Worm (Caenorhabditis elegans) whole organism, young adult: Measurements from ENCODE around the gene snpc-1.1.

Source experiments
- F10E7.11 ChIP-seq: sonication (generic microtip); optimal IDR thresholded peaks from 2 replicates; lab custom pipeline; 2017; ENCODE audit warnings: mild to moderate bottlenecking, missing genetic modification characterization, moderate library complexity, missing compliant biosample characterization
- F39B2.1 ChIP-seq: fragments of 200-800 bp; sonication (Bioruptor generic); IDR thresholded peaks from 2 replicates; pipeline ENCODE4 v1.3.6; 2022; ENCODE audit warnings: missing genetic modification reagents, missing genetic modification characterization, missing compliant biosample characterization
- F49E8.2 ChIP-seq: sonication (generic microtip); optimal IDR thresholded peaks from 3 replicates; lab custom pipeline; 2017; ENCODE audit warnings: missing genetic modification characterization, mild to moderate bottlenecking, missing compliant biosample characterization, antibody characterized with exemption, moderate library complexity; ENCODE audit not compliant: insufficient read depth
- F57C9.4 ChIP-seq: sonication (generic microtip); optimal IDR thresholded peaks from 2 replicates; lab custom pipeline; 2017; ENCODE audit warnings: mild to moderate bottlenecking, missing genetic modification characterization, missing compliant biosample characterization
- K11D2.4 ChIP-seq: fragments of 200-800 bp; sonication (Bioruptor generic); IDR thresholded peaks from 2 replicates; pipeline ENCODE4 v1.3.6; 2022; ENCODE audit warnings: missing genetic modification reagents, missing genetic modification characterization, missing compliant biosample characterization
- K12H6.12 ChIP-seq: fragments of 200-800 bp; sonication (Bioruptor generic); optimal IDR thresholded peaks from 2 replicates; lab custom pipeline; 2018; ENCODE audit warnings: mild to moderate bottlenecking, missing genetic modification characterization, missing compliant biosample characterization
- T07F8.4 ChIP-seq: sonication (generic microtip); optimal IDR thresholded peaks from 2 replicates; lab custom pipeline; 2016; ENCODE audit warnings: mild to moderate bottlenecking, missing genetic modification characterization, moderate library complexity, missing compliant biosample characterization
- ama-1 ChIP-seq, 3 experiments: fragments of 150-350 bp in 1 of 3; sonication (generic microtip) in 2 of 3; optimal IDR thresholded peaks; 2 replicates each; lab custom pipeline; 2014 to 2018; ENCODE audit warnings: missing biosample characterization in 2 of 3, missing genetic modification characterization in 2 of 3, missing genetic modification reagents in 2 of 3
- aptf-2 ChIP-seq: fragments of 200-800 bp; sonication (Bioruptor generic); conservative IDR thresholded peaks from 2 replicates; pipeline ENCODE4 v1.3.6; 2022; ENCODE audit warnings: missing genetic modification reagents, missing genetic modification characterization, missing compliant biosample characterization
- aptf-3 ChIP-seq: fragments of 200-800 bp; sonication (Bioruptor generic); IDR thresholded peaks from 2 replicates; pipeline ENCODE4 v1.3.6; 2022; ENCODE audit warnings: missing genetic modification characterization, missing compliant biosample characterization
- atf-7 ChIP-seq: sonication (generic microtip); optimal IDR thresholded peaks from 2 replicates; lab custom pipeline; 2017; ENCODE audit warnings: mild to moderate bottlenecking, missing genetic modification characterization, missing compliant biosample characterization
- athp-1 ChIP-seq: sonication (generic microtip); optimal IDR thresholded peaks from 2 replicates; lab custom pipeline; 2017; ENCODE audit warnings: mild to moderate bottlenecking, missing genetic modification characterization, missing compliant biosample characterization
- attf-3 ChIP-seq: fragments of 200-800 bp; sonication (Bioruptor generic); conservative IDR thresholded peaks from 2 replicates; pipeline ENCODE4 v1.3.6; 2022; ENCODE audit warnings: missing genetic modification reagents, missing genetic modification characterization, missing compliant biosample characterization
- bed-2 ChIP-seq: fragments of 200-800 bp; sonication (Bioruptor generic); IDR thresholded peaks from 2 replicates; pipeline ENCODE4 v1.3.6; 2022; ENCODE audit warnings: missing genetic modification reagents, missing genetic modification characterization, missing compliant biosample characterization
- ccch-3 ChIP-seq: fragments of 200-800 bp; sonication (Bioruptor generic); optimal IDR thresholded peaks from 2 replicates; lab custom pipeline; 2018; ENCODE audit warnings: mild to moderate bottlenecking, missing genetic modification characterization, missing compliant biosample characterization
- cebp-1 ChIP-seq, 2 experiments: fragments of 200-800 bp in 1 of 2; sonication (Bioruptor generic) in 1 of 2; sonication (generic microtip) in 1 of 2; IDR thresholded peaks in 1 of 2; optimal IDR thresholded peaks in 1 of 2; 2 replicates each; pipeline versions ENCODE4 v1.3.6 to Lab custom; 2017 to 2022; ENCODE audit warnings: missing compliant biosample characterization in 2 of 2, missing genetic modification characterization in 2 of 2, mild to moderate bottlenecking in 1 of 2, missing genetic modification reagents in 1 of 2, moderate library complexity in 1 of 2
- cebp-2 ChIP-seq: fragments of 200-800 bp; sonication (Bioruptor generic); IDR thresholded peaks from 2 replicates; pipeline ENCODE4 v1.3.6; 2022; ENCODE audit warnings: missing genetic modification characterization, missing compliant biosample characterization
- ceh-100 ChIP-seq: fragments of 200-800 bp; sonication (Bioruptor generic); IDR thresholded peaks from 2 replicates; pipeline ENCODE4 v1.3.6; 2022; ENCODE audit warnings: missing genetic modification reagents, missing genetic modification characterization, missing compliant biosample characterization
- ceh-58 ChIP-seq: fragments of 200-800 bp; sonication (Bioruptor generic); IDR thresholded peaks from 2 replicates; pipeline ENCODE4 v1.3.6; 2022; ENCODE audit warnings: missing genetic modification characterization, missing compliant biosample characterization
- ceh-79 ChIP-seq: sonication (generic microtip); optimal IDR thresholded peaks from 2 replicates; lab custom pipeline; 2017; ENCODE audit warnings: mild to moderate bottlenecking, missing genetic modification characterization, missing compliant biosample characterization
- efl-1 ChIP-seq: fragments of 150-350 bp; optimal IDR thresholded peaks from 2 replicates; lab custom pipeline; 2014; ENCODE audit warnings: missing biosample characterization, missing genetic modification reagents, missing genetic modification characterization
- egl-44 ChIP-seq: fragments of 200-800 bp; sonication (Bioruptor generic); IDR thresholded peaks from 2 replicates; pipeline ENCODE4 v1.3.6; 2022; ENCODE audit warnings: missing genetic modification reagents, missing genetic modification characterization, missing compliant biosample characterization
- fkh-3 ChIP-seq: sonication (generic microtip); optimal IDR thresholded peaks from 2 replicates; lab custom pipeline; 2016; ENCODE audit warnings: mild to moderate bottlenecking, missing genetic modification characterization, missing compliant biosample characterization
- gei-17 ChIP-seq: fragments of 200-800 bp; sonication (Bioruptor generic); optimal IDR thresholded peaks from 2 replicates; lab custom pipeline; 2018; ENCODE audit warnings: mild to moderate bottlenecking, missing genetic modification characterization, missing compliant biosample characterization
- hrde-1 ChIP-seq: sonication (generic microtip); optimal IDR thresholded peaks from 2 replicates; lab custom pipeline; 2016; ENCODE audit warnings: missing genetic modification characterization, mild to moderate bottlenecking, missing compliant biosample characterization, moderate library complexity, missing genotype, missing genetic modification reagents, borderline replicate concordance
- hsf-1 ChIP-seq: fragments of 200-800 bp; sonication (Bioruptor generic); IDR thresholded peaks from 2 replicates; pipeline ENCODE4 v1.3.6; 2022; ENCODE audit warnings: missing genetic modification reagents, missing genetic modification characterization, missing compliant biosample characterization
- let-526 ChIP-seq: fragments of 200-800 bp; sonication (Bioruptor generic); IDR thresholded peaks from 2 replicates; pipeline ENCODE4 v1.3.6; 2022; ENCODE audit warnings: missing genetic modification reagents, missing genetic modification characterization, missing compliant biosample characterization
- let-607 ChIP-seq, 2 experiments: fragments of 200-800 bp in 1 of 2; sonication (Bioruptor generic) in 1 of 2; sonication (generic microtip) in 1 of 2; optimal IDR thresholded peaks; 2 replicates each; lab custom pipeline; 2016 to 2018; ENCODE audit warnings: mild to moderate bottlenecking in 2 of 2, missing compliant biosample characterization in 2 of 2, missing genetic modification characterization in 2 of 2, moderate library complexity in 2 of 2, missing genotype in 1 of 2
- lin-40 ChIP-seq: sonication (generic microtip); optimal IDR thresholded peaks from 2 replicates; lab custom pipeline; 2016; ENCODE audit warnings: missing genetic modification characterization, mild to moderate bottlenecking, missing compliant biosample characterization, missing genotype, missing genetic modification reagents
- lir-1 ChIP-seq: fragments of 200-800 bp; sonication (Bioruptor generic); conservative IDR thresholded peaks from 2 replicates; pipeline ENCODE4 v1.3.6; 2022; ENCODE audit warnings: missing genetic modification reagents, missing genetic modification characterization, missing compliant biosample characterization
- madf-3 ChIP-seq: fragments of 200-800 bp; sonication (Bioruptor generic); IDR thresholded peaks from 2 replicates; pipeline ENCODE4 v1.3.6; 2022; ENCODE audit warnings: missing genetic modification reagents, missing genetic modification characterization, missing compliant biosample characterization
- madf-8 ChIP-seq: fragments of 200-800 bp; sonication (Bioruptor generic); conservative IDR thresholded peaks from 2 replicates; pipeline ENCODE4 v1.3.6; 2022; ENCODE audit warnings: missing genetic modification reagents, missing genetic modification characterization, missing compliant biosample characterization
- mcd-1 ChIP-seq: fragments of 200-800 bp; sonication (Bioruptor generic); IDR thresholded peaks from 2 replicates; pipeline ENCODE4 v1.3.6; 2022; ENCODE audit warnings: missing genetic modification reagents, missing genetic modification characterization, missing compliant biosample characterization
- mel-28 ChIP-seq: sonication (generic microtip); optimal IDR thresholded peaks from 2 replicates; lab custom pipeline; 2016; ENCODE audit warnings: borderline replicate concordance, mild to moderate bottlenecking, missing genetic modification characterization, missing compliant biosample characterization
- nfya-1 ChIP-seq: sonication (generic microtip); optimal IDR thresholded peaks from 2 replicates; lab custom pipeline; 2017; ENCODE audit warnings: antibody characterized with exemption, missing compliant biosample characterization, missing genetic modification characterization, borderline replicate concordance; ENCODE audit not compliant: insufficient read depth
- nhr-27 ChIP-seq: fragments of 200-800 bp; sonication (Bioruptor generic); optimal IDR thresholded peaks from 2 replicates; lab custom pipeline; 2018; ENCODE audit warnings: mild to moderate bottlenecking, missing genetic modification characterization, moderate library complexity, missing compliant biosample characterization
- pha-4 ChIP-seq: fragments of 150-350 bp; sonication (generic microtip); optimal IDR thresholded peaks from 2 replicates; lab custom pipeline; 2014; ENCODE audit warnings: missing biosample characterization, missing genetic modification reagents, missing genetic modification characterization
- rcor-1 ChIP-seq: fragments of 200-800 bp; sonication (Bioruptor generic); IDR thresholded peaks from 2 replicates; pipeline ENCODE4 v1.3.6; 2022; ENCODE audit warnings: missing genetic modification reagents, missing genetic modification characterization, missing compliant biosample characterization
- sdz-38 ChIP-seq: sonication (generic microtip); optimal IDR thresholded peaks from 2 replicates; lab custom pipeline; 2016; ENCODE audit warnings: missing genotype, missing genetic modification characterization, missing compliant biosample characterization
- snpc-3.4 ChIP-seq: sonication (generic microtip); optimal IDR thresholded peaks from 2 replicates; lab custom pipeline; 2017; ENCODE audit warnings: missing genetic modification characterization, mild to moderate bottlenecking, missing compliant biosample characterization, antibody characterized with exemption, moderate library complexity, missing genotype, missing genetic modification reagents
- somi-1 ChIP-seq: fragments of 200-800 bp; sonication (Bioruptor generic); optimal IDR thresholded peaks from 2 replicates; lab custom pipeline; 2018; ENCODE audit warnings: mild to moderate bottlenecking, missing genetic modification characterization, missing compliant biosample characterization
- ztf-22 ChIP-seq: fragments of 200-800 bp; sonication (Bioruptor generic); optimal IDR thresholded peaks from 2 replicates; lab custom pipeline; 2018; ENCODE audit warnings: mild to moderate bottlenecking, missing genetic modification characterization, moderate library complexity, missing compliant biosample characterization
- ztf-26 ChIP-seq: sonication (generic microtip); optimal IDR thresholded peaks from 2 replicates; lab custom pipeline; 2017; ENCODE audit warnings: missing genetic modification characterization, missing compliant biosample characterization
- ztf-28 ChIP-seq: fragments of 200-800 bp; sonication (Bioruptor generic); IDR thresholded peaks from 2 replicates; pipeline ENCODE4 v1.3.6; 2022; ENCODE audit warnings: missing genetic modification reagents, missing genetic modification characterization, missing compliant biosample characterization

Gene snpc-1.1

DNA sequence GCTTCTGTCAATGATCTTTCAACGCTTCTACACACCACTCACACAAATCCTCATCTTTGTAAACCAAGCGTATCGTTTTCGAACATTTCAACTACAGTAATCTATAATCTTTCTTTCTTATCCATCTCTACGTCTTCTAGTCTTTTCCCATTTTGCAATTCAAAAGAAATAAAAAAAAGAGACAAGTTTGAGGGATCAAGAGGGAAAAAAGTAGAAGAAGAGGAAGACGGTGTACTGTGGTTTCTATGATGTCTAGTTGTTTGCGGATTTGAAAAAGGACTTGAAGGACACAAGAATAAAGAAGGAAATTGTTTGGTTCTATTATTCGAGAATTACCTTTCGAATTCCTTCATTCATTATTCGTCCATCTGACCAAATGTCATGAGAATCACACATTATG lies 11.4 kb upstream of the snpc-1.1 start:
- TF ChIP-seq ccch-3 (no peak), cebp-2 (GFP tag; lab: Robert Waterston, UW) (no peak), snpc-3.4 (no peak), fkh-3 (tag; lab: Kevin White, UChicago) (no peak), attf-3 (GFP tag; lab: Robert Waterston, UW) (no peak), ama-1 (optimal IDR thresholded peaks at IDR 0.05; lab: Kevin White, UChicago) (no peak), ama-1 (GFP tag; optimal IDR thresholded peaks at IDR 0.05; lab: Kevin White, UChicago) (no peak), bed-2 (GFP tag; lab: Robert Waterston, UW) (no peak), cebp-1 (GFP tag; IDR thresholded peaks at IDR 0.05; lab: Robert Waterston, UW) (no peak), cebp-1 (tag; optimal IDR thresholded peaks at IDR 0.05; lab: Kevin White, UChicago) (no peak), aptf-3 (GFP tag; lab: Robert Waterston, UW) (no peak), ztf-22 (GFP tag; lab: Kevin White, UChicago) (no peak), F57C9.4 (tag; lab: Kevin White, UChicago) (no peak), hsf-1 (GFP tag; lab: Robert Waterston, UW) (no peak), somi-1 (GFP tag; lab: Kevin White, UChicago) (no peak), ceh-100 (GFP tag; lab: Robert Waterston, UW) (no peak), ceh-58 (GFP tag; lab: Robert Waterston, UW) (no peak), nfya-1 (no peak), athp-1 (tag; lab: Kevin White, UChicago) (no peak), let-526 (GFP tag; lab: Robert Waterston, UW) (no peak), egl-44 (no peak), F10E7.11 (no peak)

- TF ChIP-seq K12H6.12 (tag; lab: Kevin White, UChicago) (no peak), ama-1 (optimal IDR thresholded peaks at IDR 0.05; lab: Kevin White, UChicago) (no peak), ama-1 (GFP tag; optimal IDR thresholded peaks at IDR 0.05; lab: Kevin White, UChicago) (no peak), aptf-2 (no peak), rcor-1 (GFP tag; lab: Robert Waterston, UW) (no peak), pha-4 (no peak), nhr-27 (tag; lab: Kevin White, UChicago) (no peak), athp-1 (tag; lab: Kevin White, UChicago) (no peak), ceh-79 (tag; lab: Kevin White, UChicago) (no peak), hrde-1 (tag; lab: Kevin White, UChicago) (no peak)
Observed at ce11 chrII:7791408-7792050, 10.4 kb upstream of the snpc-1.1 start.

DNA sequence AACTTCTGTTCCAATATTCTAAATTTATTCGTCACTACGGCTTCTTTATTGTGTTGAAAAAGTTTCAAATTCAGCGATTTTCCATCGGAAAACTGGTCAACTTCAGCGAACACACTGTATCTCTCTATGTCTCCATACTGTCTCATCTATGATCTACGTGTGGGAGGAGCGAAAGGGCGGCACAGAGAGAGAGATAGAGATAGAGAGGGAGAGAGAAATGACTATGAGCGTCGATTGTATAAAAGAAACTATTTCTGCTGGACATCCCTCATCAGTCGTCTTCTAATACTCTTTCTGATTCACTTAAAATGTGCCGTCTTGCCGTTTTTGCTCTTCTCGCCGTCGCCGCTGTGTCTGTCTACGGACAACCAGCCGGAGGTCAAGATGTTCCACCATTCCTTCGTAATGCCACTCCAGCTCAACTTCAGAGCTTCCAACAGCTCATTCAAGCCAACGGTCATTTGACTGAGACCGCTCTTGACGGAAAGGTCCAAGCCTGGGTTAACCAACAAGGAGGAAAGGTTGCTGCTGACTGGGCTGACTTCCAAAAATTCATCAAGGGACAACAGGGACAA lies 9.3 kb upstream of the snpc-1.1 start, which contains the start of gene srlf-1:
Gene srlf-1, plus strand, starts transcription at position 268 of the 575 bp plus-strand sequence.
- TF ChIP-seq gei-17 (GFP tag; lab: Kevin White, UChicago) (no peak), madf-8 (GFP tag; lab: Robert Waterston, UW) (no peak), ztf-28 (GFP tag; lab: Robert Waterston, UW) (no peak), lir-1 (no peak), mcd-1 (GFP tag; lab: Robert Waterston, UW) (0 out of 2 replicates have a peak, but pooled peaks have one; percentile 8), K11D2.4 (no peak), atf-7 (tag; lab: Kevin White, UChicago) (no peak), let-607 (tag; optimal IDR thresholded peaks at IDR 0.05; lab: Kevin White, UChicago) (no peak), ccch-3 (no peak), sdz-38 (tag; lab: Kevin White, UChicago) (no peak), ztf-26 (tag; lab: Kevin White, UChicago) (peak; percentile 42), nhr-27 (tag; lab: Kevin White, UChicago) (no peak), lin-40 (tag; lab: Kevin White, UChicago) (peak; percentile 11), madf-3 (GFP tag; lab: Robert Waterston, UW) (no peak), cebp-2 (GFP tag; lab: Robert Waterston, UW) (no peak), efl-1 (GFP tag; lab: Kevin White, UChicago) (no peak), T07F8.4 (tag; lab: Kevin White, UChicago) (no peak), F39B2.1 (GFP tag; lab: Robert Waterston, UW) (no peak), mel-28 (no peak), F49E8.2 (tag; lab: Kevin White, UChicago) (no peak)
